Fruit fly (Drosophila melanogaster) whole organism: ENCODE measurements around the gene Pvr.

Experiments
- CG8478 ChIP-seq: fragments of >200 bp; optimal IDR thresholded peaks from 2 replicates; lab custom pipeline; 2018; ENCODE audit warnings: inconsistent platforms
- Dll ChIP-seq: fragments of >200 bp; optimal IDR thresholded peaks from 2 replicates; lab custom pipeline; 2017
- EcR ChIP-seq, 2 experiments: fragments of >200 bp; optimal IDR thresholded peaks; 2 replicates each; lab custom pipeline; 2017; ENCODE audit warnings: missing biosample characterization in 2 of 2, missing genetic modification characterization in 2 of 2, missing genetic modification reagents in 2 of 2
- pan ChIP-seq: fragments of >200 bp; optimal IDR thresholded peaks from 2 replicates; lab custom pipeline; 2017
- psq ChIP-seq: fragments of >200 bp; optimal IDR thresholded peaks from 2 replicates; lab custom pipeline; 2017
- usp ChIP-seq: fragments of >200 bp; optimal IDR thresholded peaks from 2 replicates; lab custom pipeline; 2017; ENCODE audit warnings: missing biosample characterization, missing genetic modification characterization, mixed read lengths

Gene Pvr

DNA sequence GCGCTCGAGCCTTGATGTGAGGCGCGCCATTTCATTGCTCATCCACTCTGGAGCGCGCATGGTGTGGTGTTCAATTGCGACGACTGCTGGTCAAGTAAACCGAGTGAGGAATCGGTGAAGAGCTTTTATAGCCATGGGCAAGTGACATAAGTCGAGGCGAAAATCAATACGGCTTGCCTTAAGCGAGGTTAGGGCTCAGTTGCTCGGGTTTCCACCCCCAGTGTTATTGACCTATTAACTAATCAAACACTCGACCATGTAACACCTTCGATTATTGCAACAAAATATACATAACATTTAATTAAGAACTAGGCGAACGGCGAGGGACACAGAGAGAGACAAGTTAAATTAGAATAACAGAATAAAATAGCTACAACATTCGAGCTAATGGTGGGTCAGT is 49.0 kb downstream of the Pvr start, which contains the start of gene CG34134:
TSS of gene CG34134 (minus strand) at position 101 of the 400 bp plus-strand sequence.
- TF ChIP-seq Dll (lab: Kevin White, UChicago) (no peak), psq (lab: Kevin White, UChicago) (no peak), EcR (GFP tag; optimal IDR thresholded peaks at IDR 0.05; lab: Kevin White, UChicago) (no peak), usp (no peak), CG8478 (lab: Kevin White, UChicago) (no peak), pan (lab: Kevin White, UChicago) (no peak)

DNA sequence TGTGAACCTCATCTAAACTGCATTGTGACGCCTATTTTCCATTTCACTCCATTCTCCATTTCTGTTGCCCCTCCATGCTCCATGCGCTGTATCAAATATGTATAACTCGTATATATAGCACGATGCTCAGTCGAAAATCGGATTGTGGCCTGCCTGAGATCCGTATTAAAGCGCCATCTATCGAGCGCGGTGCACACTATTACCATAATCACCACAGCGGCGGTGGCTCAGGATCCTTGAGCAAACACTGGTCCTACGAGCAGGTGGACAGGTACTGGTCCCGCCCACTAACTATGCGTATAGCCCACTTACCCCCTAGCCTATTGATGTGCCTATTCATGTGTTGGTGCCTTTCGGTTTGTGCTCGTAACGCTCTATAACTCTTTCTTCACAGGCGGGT is 54.7 kb downstream of the Pvr start:
- no peak for TF ChIP-seq usp
- no peak for TF ChIP-seq pan (lab: Kevin White, UChicago)
- TF ChIP-seq psq (lab: Kevin White, UChicago), result no peak
- no peak for TF ChIP-seq CG8478 (lab: Kevin White, UChicago)
- no peak for TF ChIP-seq Dll (lab: Kevin White, UChicago)
- TF ChIP-seq EcR (GFP tag; optimal IDR thresholded peaks at IDR 0.05; lab: Kevin White, UChicago), result no peak

DNA sequence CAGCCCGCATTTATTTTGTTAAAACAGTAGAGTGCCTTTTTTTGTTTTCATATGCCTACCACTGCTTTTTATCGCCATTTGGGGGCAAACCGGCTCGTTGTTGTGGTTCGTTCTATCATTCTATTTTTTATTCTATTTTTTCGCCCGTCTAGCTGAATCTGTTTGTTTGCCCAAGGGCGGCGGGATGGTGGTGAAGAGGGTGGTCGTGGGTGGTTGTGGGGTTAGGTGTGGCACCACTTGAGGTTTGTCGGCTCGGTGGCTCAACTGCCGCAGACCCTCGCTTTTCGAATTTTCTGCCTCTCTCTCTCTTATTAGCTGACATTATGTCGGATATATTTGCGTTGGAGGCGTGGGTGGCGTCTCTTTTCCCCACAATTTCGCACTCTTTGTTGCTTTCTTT is 68.1 kb downstream of the Pvr start:
- no peak for TF ChIP-seq psq (lab: Kevin White, UChicago)
- TF ChIP-seq pan (lab: Kevin White, UChicago), result no peak
- no peak for TF ChIP-seq usp
- no peak for TF ChIP-seq CG8478 (lab: Kevin White, UChicago)
- TF ChIP-seq Dll (lab: Kevin White, UChicago), result no peak
- no peak for TF ChIP-seq EcR (GFP tag; optimal IDR thresholded peaks at IDR 0.05; lab: Kevin White, UChicago)
